Fruit fly (Drosophila melanogaster) whole organism, wandering third instar larva: Measurements from ENCODE around the gene Rab3-GAP.

ENCODE experiments used
- CrebA ChIP-seq: fragments of 200-800 bp; sonication (Bioruptor generic); optimal IDR thresholded peaks from 2 replicates; lab custom pipeline; 2016; ENCODE audit warnings: missing biosample characterization, mild to moderate bottlenecking, missing genetic modification characterization, borderline replicate concordance
- Dif ChIP-seq: fragments of 200-275, 200-300 bp; sonication (Bioruptor generic); optimal IDR thresholded peaks from 2 replicates; lab custom pipeline; 2018; ENCODE audit warnings: missing biosample characterization, missing genetic modification characterization; ENCODE audit not compliant: partially characterized antibody
- GATAd ChIP-seq: sonication (Bioruptor generic); optimal IDR thresholded peaks from 2 replicates; lab custom pipeline; 2016; ENCODE audit warnings: missing biosample characterization, missing genetic modification characterization
- Jra ChIP-seq: sonication (Bioruptor generic); optimal IDR thresholded peaks from 2 replicates; lab custom pipeline; 2016; ENCODE audit warnings: missing biosample characterization, missing genetic modification characterization
- Mio ChIP-seq: sonication (Bioruptor generic); optimal IDR thresholded peaks from 2 replicates; lab custom pipeline; 2016; ENCODE audit warnings: missing biosample characterization, missing genetic modification characterization
- Myc ChIP-seq: fragments of >200 bp; optimal IDR thresholded peaks from 2 replicates; lab custom pipeline; 2017
- N ChIP-seq: fragments of >200 bp; optimal IDR thresholded peaks from 2 replicates; lab custom pipeline; 2018; ENCODE audit warnings: missing biosample characterization, missing external identifiers, missing genetic modification characterization
- OdsH ChIP-seq: fragments of 200-800 bp; sonication (Bioruptor generic); optimal IDR thresholded peaks from 2 replicates; lab custom pipeline; 2016; ENCODE audit warnings: missing biosample characterization, mild to moderate bottlenecking, missing genetic modification characterization
- Rel ChIP-seq, 2 experiments: fragments of 200-800 bp; sonication (Bioruptor generic) in 1 of 2; optimal IDR thresholded peaks; 2 replicates in 1 of 2; 3 replicates in 1 of 2; lab custom pipeline; 2016 to 2019; ENCODE audit warnings: mild to moderate bottlenecking in 2 of 2, missing biosample characterization in 2 of 2, missing genetic modification characterization in 2 of 2, moderate library complexity in 1 of 2
- Vsx2 ChIP-seq: fragments of 200-300, 225-300 bp; sonication (Bioruptor generic); optimal IDR thresholded peaks from 2 replicates; lab custom pipeline; 2018; ENCODE audit warnings: missing biosample characterization, missing genetic modification characterization; ENCODE audit not compliant: partially characterized antibody
- br ChIP-seq: fragments of 200-800 bp; sonication (Bioruptor generic); optimal IDR thresholded peaks from 2 replicates; lab custom pipeline; 2016; ENCODE audit warnings: missing biosample characterization, missing genetic modification characterization
- brk ChIP-seq: fragments of 200-800 bp; sonication (Bioruptor generic); optimal IDR thresholded peaks from 2 replicates; lab custom pipeline; 2016; ENCODE audit warnings: missing biosample characterization, mild to moderate bottlenecking, missing genetic modification characterization
- dsf ChIP-seq: sonication (Bioruptor generic); optimal IDR thresholded peaks from 2 replicates; lab custom pipeline; 2016; ENCODE audit warnings: missing biosample characterization, missing genetic modification characterization, borderline replicate concordance
- ey ChIP-seq: fragments of 200-800 bp; sonication (Bioruptor generic); optimal IDR thresholded peaks from 2 replicates; lab custom pipeline; 2016; ENCODE audit warnings: missing biosample characterization, missing genetic modification characterization
- fru ChIP-seq: fragments of 200-800 bp; sonication (Bioruptor generic); optimal IDR thresholded peaks from 3 replicates; lab custom pipeline; 2016; ENCODE audit warnings: missing biosample characterization, mild to moderate bottlenecking, missing genetic modification characterization
- h ChIP-seq: fragments of 200-800 bp; sonication (Bioruptor generic); optimal IDR thresholded peaks from 3 replicates; lab custom pipeline; 2016; ENCODE audit warnings: missing biosample characterization, mild to moderate bottlenecking, missing genetic modification characterization
- jim ChIP-seq: fragments of 175-275, 200-325 bp; sonication (Bioruptor generic); optimal IDR thresholded peaks from 2 replicates; lab custom pipeline; 2016; ENCODE audit warnings: missing biosample characterization, mild to moderate bottlenecking, missing genetic modification characterization
- lola ChIP-seq: fragments of >200 bp; optimal IDR thresholded peaks from 2 replicates; lab custom pipeline; 2017; ENCODE audit warnings: missing biosample characterization, missing genetic modification characterization
- pan ChIP-seq: fragments of >200 bp; optimal IDR thresholded peaks from 2 replicates; lab custom pipeline; 2017
- psq ChIP-seq: fragments of 200-800 bp; sonication (Bioruptor generic); optimal IDR thresholded peaks from 3 replicates; lab custom pipeline; 2017; ENCODE audit warnings: missing biosample characterization, mild to moderate bottlenecking, missing genetic modification characterization, moderate library complexity
- rgr ChIP-seq: fragments of 200-800 bp; sonication (Bioruptor generic); optimal IDR thresholded peaks from 3 replicates; lab custom pipeline; 2016; ENCODE audit warnings: missing biosample characterization, mild to moderate bottlenecking, missing genetic modification characterization
- sage ChIP-seq: fragments of 200-800 bp; sonication (Bioruptor generic); optimal IDR thresholded peaks from 2 replicates; lab custom pipeline; 2016; ENCODE audit warnings: missing biosample characterization, mild to moderate bottlenecking, missing genetic modification characterization
- sv ChIP-seq: fragments of 200-800 bp; sonication (Bioruptor generic); optimal IDR thresholded peaks from 3 replicates; lab custom pipeline; 2016; ENCODE audit warnings: missing biosample characterization, missing genetic modification characterization
- tai ChIP-seq: sonication (Bioruptor generic); optimal IDR thresholded peaks from 2 replicates; lab custom pipeline; 2016; ENCODE audit warnings: missing biosample characterization, missing genetic modification characterization
- usp ChIP-seq: fragments of >200 bp; optimal IDR thresholded peaks from 2 replicates; lab custom pipeline; 2017; ENCODE audit warnings: missing biosample characterization, missing genetic modification characterization
- woc ChIP-seq: sonication (Bioruptor generic); optimal IDR thresholded peaks from 2 replicates; lab custom pipeline; 2016; ENCODE audit warnings: missing biosample characterization, mild to moderate bottlenecking, missing genetic modification characterization

Gene Rab3-GAP

DNA sequence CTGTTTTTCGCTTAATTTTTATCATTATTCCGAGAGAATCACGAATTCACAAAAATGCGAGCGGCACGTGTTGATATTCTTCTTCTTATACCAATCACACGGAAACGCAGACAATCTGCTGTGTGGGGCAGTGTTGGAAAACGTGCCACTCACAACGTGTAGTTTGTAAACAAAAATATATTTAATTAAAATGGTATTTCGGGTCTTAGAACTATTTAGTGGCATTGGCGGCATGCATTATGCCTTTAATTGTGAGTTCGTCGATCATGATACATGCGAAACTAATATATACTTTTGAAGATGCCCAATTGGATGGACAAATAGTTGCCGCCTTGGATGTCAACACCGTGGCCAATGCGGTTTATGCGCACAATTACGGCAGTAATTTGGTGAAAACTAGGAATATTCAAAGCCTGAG lies 33.4 kb upstream of the Rab3-GAP start, which contains the start of the genes CG6712 and Mt2:
Gene CG6712 (minus strand): TSS at position 116 of the 418 bp plus-strand sequence.
Gene Mt2 (plus strand): TSS at position 130 of the 418 bp plus-strand sequence.
- TF ChIP-seq Myc (lab: Kevin White, UChicago): peak; percentile 60
- no peak for TF ChIP-seq dsf (GFP tag; lab: Kevin White, UChicago)
- TF ChIP-seq, all 38 proteins: peak for 1

- TF ChIP-seq ey (GFP tag; lab: Kevin White, UChicago) (no peak), Rel (GFP tag; optimal IDR thresholded peaks at IDR 0.05; lab: Kevin White, UChicago) (no peak), Rel (tag; optimal IDR thresholded peaks at IDR 0.05; lab: Kevin White, UChicago) (no peak), Dif (GFP tag; lab: Kevin White, UChicago) (peak; percentile 25), GATAd (GFP tag; lab: Kevin White, UChicago) (peak; percentile 66)
These were observed 30.7 kb upstream of the Rab3-GAP start for dm6 chr2L:12093652-12094051.

DNA sequence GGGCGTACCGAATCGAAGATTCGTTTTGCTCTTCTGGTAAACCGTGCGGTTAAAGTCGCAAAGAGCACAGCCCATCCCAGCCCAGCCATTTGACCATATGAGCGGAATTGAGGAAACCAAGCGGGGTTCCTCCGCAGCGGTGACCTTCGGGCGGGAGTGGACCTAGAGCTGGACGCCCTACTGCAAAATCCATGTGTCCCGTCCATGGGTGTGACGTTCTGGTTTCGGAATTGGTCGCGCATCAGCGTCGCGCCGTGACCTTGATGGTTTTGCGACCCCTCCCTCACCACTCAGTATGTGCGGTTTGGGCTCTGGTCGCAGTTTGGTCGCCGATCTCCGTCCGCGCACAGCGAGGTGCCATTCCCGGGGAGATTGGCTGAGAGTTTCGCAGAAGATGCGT lies 29.7 kb upstream of the Rab3-GAP start:
- TF ChIP-seq psq (GFP tag; lab: Kevin White, UChicago): no peak
- TF ChIP-seq fru (GFP tag; lab: Kevin White, UChicago): no peak
- no peak for TF ChIP-seq Myc (lab: Kevin White, UChicago)
- no peak for TF ChIP-seq br (GFP tag; lab: Kevin White, UChicago)
- no peak for TF ChIP-seq Vsx2 (GFP tag; lab: Kevin White, UChicago)
- no peak for TF ChIP-seq usp (GFP tag; lab: Kevin White, UChicago)
- TF ChIP-seq sage: no peak
- TF ChIP-seq N (GFP tag; lab: Kevin White, UChicago): no peak
- TF ChIP-seq Mio (GFP tag; lab: Kevin White, UChicago): no peak
- TF ChIP-seq Rel (GFP tag; optimal IDR thresholded peaks at IDR 0.05; lab: Kevin White, UChicago): no peak
- TF ChIP-seq Rel (tag; optimal IDR thresholded peaks at IDR 0.05; lab: Kevin White, UChicago): no peak
- no peak for TF ChIP-seq sv (GFP tag; lab: Kevin White, UChicago)
- TF ChIP-seq GATAd (GFP tag; lab: Kevin White, UChicago): no peak
- no peak for TF ChIP-seq CrebA (GFP tag; lab: Kevin White, UChicago)
- TF ChIP-seq pan (lab: Kevin White, UChicago): no peak
- no peak for TF ChIP-seq dsf (GFP tag; lab: Kevin White, UChicago)
- TF ChIP-seq OdsH (GFP tag; lab: Kevin White, UChicago): no peak
- TF ChIP-seq Jra (GFP tag; lab: Kevin White, UChicago): no peak
- TF ChIP-seq Dif (GFP tag; lab: Kevin White, UChicago): no peak
- TF ChIP-seq, all 38 proteins: peak for 0

DNA sequence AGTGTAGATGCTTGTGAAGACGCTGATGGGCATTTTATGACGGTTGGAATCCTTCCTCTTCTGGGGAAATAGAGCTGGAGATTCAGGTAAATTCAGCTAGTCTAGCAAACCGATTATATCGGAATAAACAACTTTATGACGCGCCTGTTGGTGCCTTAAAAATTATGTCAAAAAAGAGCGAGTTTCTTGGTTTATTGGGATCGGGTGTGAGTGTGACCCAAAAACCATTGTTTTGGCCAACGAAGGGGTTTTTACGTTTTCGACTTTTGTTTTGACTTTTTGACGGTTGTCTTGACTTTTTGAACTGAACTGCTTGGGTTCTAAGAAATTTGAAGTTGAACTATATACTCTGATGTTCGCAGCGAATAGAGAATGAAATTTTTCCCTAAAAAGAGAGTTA lies 29.1 kb upstream of the Rab3-GAP start:
- no peak for TF ChIP-seq pan (lab: Kevin White, UChicago)
- TF ChIP-seq Dif (GFP tag; lab: Kevin White, UChicago): no peak
- no peak for TF ChIP-seq rgr (GFP tag; lab: Kevin White, UChicago)
- TF ChIP-seq ey (GFP tag; lab: Kevin White, UChicago): no peak
- no peak for TF ChIP-seq Vsx2 (GFP tag; lab: Kevin White, UChicago)
- no peak for TF ChIP-seq Myc (lab: Kevin White, UChicago)
- TF ChIP-seq jim (GFP tag; lab: Kevin White, UChicago): no peak
- no peak for TF ChIP-seq usp (GFP tag; lab: Kevin White, UChicago)
- TF ChIP-seq, all 38 proteins: peak for 0

- TF ChIP-seq woc (no peak), sage (no peak), usp (GFP tag; lab: Kevin White, UChicago) (no peak), Jra (GFP tag; lab: Kevin White, UChicago) (no peak), lola (no peak), tai (GFP tag; lab: Kevin White, UChicago) (no peak), jim (GFP tag; lab: Kevin White, UChicago) (no peak)
These were observed 28.5 kb upstream of the Rab3-GAP start, which contains the start of gene Pex19 for dm6 chr2L:12091522-12091921. Gene Pex19 (plus strand): TSS chr2L:12091822.

dm6 chr2L:12089145-12089544 lies 26.2 kb upstream of the Rab3-GAP start:
- TF ChIP-seq psq (GFP tag; lab: Kevin White, UChicago) (no peak), brk (GFP tag; lab: Kevin White, UChicago) (no peak), lola (no peak), h (GFP tag; lab: Kevin White, UChicago) (no peak), Dif (GFP tag; lab: Kevin White, UChicago) (no peak)
